Worm (Caenorhabditis elegans) whole organism, young adult: ENCODE results near the gene T02B11.6.
A peak's percentile ranks its signal among the peaks of the same experiment; 100 is the strongest.

Experiments
- B0035.1 ChIP-seq: sonication (generic microtip); optimal IDR thresholded peaks from 2 replicates; lab custom pipeline; 2016; ENCODE audit warnings: missing genetic modification characterization, mild to moderate bottlenecking, missing compliant biosample characterization, missing genotype, missing genetic modification reagents
- B0261.1 ChIP-seq: sonication (generic microtip); optimal IDR thresholded peaks from 2 replicates; lab custom pipeline; 2016; ENCODE audit warnings: mild to moderate bottlenecking, missing genetic modification characterization, moderate library complexity, missing compliant biosample characterization
- B0336.3 ChIP-seq: fragments of 200-800 bp; sonication (Bioruptor generic); IDR thresholded peaks from 2 replicates; pipeline ENCODE4 v1.3.6; 2022; ENCODE audit warnings: missing genetic modification characterization, missing compliant biosample characterization
- F52B5.7 ChIP-seq: sonication (generic microtip); optimal IDR thresholded peaks from 2 replicates; lab custom pipeline; 2016; ENCODE audit warnings: mild to moderate bottlenecking, missing genetic modification characterization, missing compliant biosample characterization
- F57C9.4 ChIP-seq: sonication (generic microtip); optimal IDR thresholded peaks from 2 replicates; lab custom pipeline; 2017; ENCODE audit warnings: mild to moderate bottlenecking, missing genetic modification characterization, missing compliant biosample characterization
- K11D2.4 ChIP-seq: fragments of 200-800 bp; sonication (Bioruptor generic); IDR thresholded peaks from 2 replicates; pipeline ENCODE4 v1.3.6; 2022; ENCODE audit warnings: missing genetic modification reagents, missing genetic modification characterization, missing compliant biosample characterization
- Y56A3A.18 ChIP-seq: fragments of 200-800 bp; sonication (Bioruptor generic); IDR thresholded peaks from 2 replicates; pipeline ENCODE4 v1.3.6; 2022; ENCODE audit warnings: missing genetic modification reagents, missing genetic modification characterization, missing compliant biosample characterization
- Y67H2A.10 ChIP-seq: fragments of 200-800 bp; sonication (Bioruptor generic); conservative IDR thresholded peaks from 2 replicates; pipeline ENCODE4 v1.3.6; 2022; ENCODE audit warnings: missing genetic modification reagents, missing genetic modification characterization, missing compliant biosample characterization
- Y79H2A.3 ChIP-seq: fragments of 200-800 bp; sonication (Bioruptor generic); conservative IDR thresholded peaks from 2 replicates; pipeline ENCODE4 v1.3.6; 2022; ENCODE audit warnings: missing genetic modification reagents, missing genetic modification characterization, missing compliant biosample characterization
- Y95B8A.8 ChIP-seq: fragments of 200-800 bp; sonication (Bioruptor generic); IDR thresholded peaks from 2 replicates; pipeline ENCODE4 v1.3.6; 2022; ENCODE audit warnings: missing genetic modification reagents, missing genetic modification characterization, missing compliant biosample characterization
- akir-1 ChIP-seq: fragments of 200-800 bp; sonication (Bioruptor generic); optimal IDR thresholded peaks from 2 replicates; lab custom pipeline; 2018; ENCODE audit warnings: mild to moderate bottlenecking, missing genetic modification characterization, moderate library complexity, missing compliant biosample characterization
- ccch-3 ChIP-seq: fragments of 200-800 bp; sonication (Bioruptor generic); optimal IDR thresholded peaks from 2 replicates; lab custom pipeline; 2018; ENCODE audit warnings: mild to moderate bottlenecking, missing genetic modification characterization, missing compliant biosample characterization
- cebp-2 ChIP-seq: fragments of 200-800 bp; sonication (Bioruptor generic); IDR thresholded peaks from 2 replicates; pipeline ENCODE4 v1.3.6; 2022; ENCODE audit warnings: missing genetic modification characterization, missing compliant biosample characterization
- ceh-100 ChIP-seq: fragments of 200-800 bp; sonication (Bioruptor generic); IDR thresholded peaks from 2 replicates; pipeline ENCODE4 v1.3.6; 2022; ENCODE audit warnings: missing genetic modification reagents, missing genetic modification characterization, missing compliant biosample characterization
- ceh-58 ChIP-seq: fragments of 200-800 bp; sonication (Bioruptor generic); IDR thresholded peaks from 2 replicates; pipeline ENCODE4 v1.3.6; 2022; ENCODE audit warnings: missing genetic modification characterization, missing compliant biosample characterization
- ceh-79 ChIP-seq: sonication (generic microtip); optimal IDR thresholded peaks from 2 replicates; lab custom pipeline; 2017; ENCODE audit warnings: mild to moderate bottlenecking, missing genetic modification characterization, missing compliant biosample characterization
- ceh-91 ChIP-seq: fragments of 200-800 bp; sonication (Bioruptor generic); IDR thresholded peaks from 2 replicates; pipeline ENCODE4 v1.3.6; 2022; ENCODE audit warnings: missing genetic modification reagents, missing genetic modification characterization, missing compliant biosample characterization
- die-1 ChIP-seq: sonication (generic microtip); optimal IDR thresholded peaks from 2 replicates; lab custom pipeline; 2016; ENCODE audit warnings: missing genotype, mild to moderate bottlenecking, missing genetic modification characterization, missing compliant biosample characterization
- dpff-1 ChIP-seq: sonication (generic microtip); optimal IDR thresholded peaks from 2 replicates; lab custom pipeline; 2017; ENCODE audit warnings: mild to moderate bottlenecking, missing genetic modification characterization, missing compliant biosample characterization
- egl-18 ChIP-seq: fragments of 200-800 bp; sonication (Bioruptor generic); IDR thresholded peaks from 2 replicates; pipeline ENCODE4 v1.3.6; 2022; ENCODE audit warnings: missing genetic modification reagents, missing genetic modification characterization, missing compliant biosample characterization
- egrh-3 ChIP-seq: fragments of 200-800 bp; sonication (Bioruptor generic); IDR thresholded peaks from 2 replicates; pipeline ENCODE4 v1.3.6; 2022; ENCODE audit warnings: missing genetic modification reagents, missing genetic modification characterization, missing compliant biosample characterization
- ekl-4 ChIP-seq: fragments of 200-800 bp; sonication (Bioruptor generic); IDR thresholded peaks from 2 replicates; pipeline ENCODE4 v1.3.6; 2022; ENCODE audit warnings: missing genetic modification reagents, missing genetic modification characterization, missing compliant biosample characterization
- ets-4 ChIP-seq: fragments of 200-800 bp; sonication (Bioruptor generic); optimal IDR thresholded peaks from 2 replicates; lab custom pipeline; 2018; ENCODE audit warnings: mild to moderate bottlenecking, missing genetic modification characterization, missing compliant biosample characterization
- hlh-12 ChIP-seq: sonication (generic microtip); optimal IDR thresholded peaks from 2 replicates; lab custom pipeline; 2016; ENCODE audit warnings: missing genetic modification characterization, missing compliant biosample characterization
- hlh-26 ChIP-seq: fragments of 200-800 bp; sonication (Bioruptor generic); conservative IDR thresholded peaks from 2 replicates; pipeline ENCODE4 v1.3.6; 2022; ENCODE audit warnings: missing genetic modification reagents, missing genetic modification characterization, missing compliant biosample characterization
- hmg-20 ChIP-seq: fragments of 200-800 bp; sonication (Bioruptor generic); IDR thresholded peaks from 2 replicates; pipeline ENCODE4 v1.3.6; 2022; ENCODE audit warnings: missing genetic modification reagents, missing genetic modification characterization, missing compliant biosample characterization
- hrde-1 ChIP-seq: sonication (generic microtip); optimal IDR thresholded peaks from 2 replicates; lab custom pipeline; 2016; ENCODE audit warnings: missing genetic modification characterization, mild to moderate bottlenecking, missing compliant biosample characterization, moderate library complexity, missing genotype, missing genetic modification reagents, borderline replicate concordance
- hsf-1 ChIP-seq: fragments of 200-800 bp; sonication (Bioruptor generic); IDR thresholded peaks from 2 replicates; pipeline ENCODE4 v1.3.6; 2022; ENCODE audit warnings: missing genetic modification reagents, missing genetic modification characterization, missing compliant biosample characterization
- let-607 ChIP-seq, 2 experiments: fragments of 200-800 bp in 1 of 2; sonication (Bioruptor generic) in 1 of 2; sonication (generic microtip) in 1 of 2; optimal IDR thresholded peaks; 2 replicates each; lab custom pipeline; 2016 to 2018; ENCODE audit warnings: mild to moderate bottlenecking in 2 of 2, missing compliant biosample characterization in 2 of 2, missing genetic modification characterization in 2 of 2, moderate library complexity in 2 of 2, missing genotype in 1 of 2
- lin-35 ChIP-seq, 3 experiments: fragments of 150-350 bp in 2 of 3; sonication (generic microtip) in 1 of 3; optimal IDR thresholded peaks; 2 replicates each; lab custom pipeline; 2014 to 2018; ENCODE audit warnings: missing biosample characterization in 3 of 3, missing genetic modification characterization in 3 of 3, missing genetic modification reagents in 3 of 3
- madf-3 ChIP-seq: fragments of 200-800 bp; sonication (Bioruptor generic); IDR thresholded peaks from 2 replicates; pipeline ENCODE4 v1.3.6; 2022; ENCODE audit warnings: missing genetic modification reagents, missing genetic modification characterization, missing compliant biosample characterization
- mel-28 ChIP-seq: sonication (generic microtip); optimal IDR thresholded peaks from 2 replicates; lab custom pipeline; 2016; ENCODE audit warnings: borderline replicate concordance, mild to moderate bottlenecking, missing genetic modification characterization, missing compliant biosample characterization
- mes-4 ChIP-seq: sonication (generic microtip); optimal IDR thresholded peaks from 2 replicates; lab custom pipeline; 2016; ENCODE audit warnings: missing genotype, missing genetic modification characterization, missing compliant biosample characterization
- nhr-120 ChIP-seq: fragments of 200-800 bp; sonication (Bioruptor generic); IDR thresholded peaks from 2 replicates; pipeline ENCODE4 v1.3.6; 2022; ENCODE audit warnings: missing genetic modification characterization, missing compliant biosample characterization
- rec-8 ChIP-seq, 2 experiments: sonication (generic microtip); optimal IDR thresholded peaks; 2 replicates each; lab custom pipeline; 2016; ENCODE audit warnings: mild to moderate bottlenecking in 2 of 2, missing genetic modification characterization in 2 of 2, missing genetic modification reagents in 2 of 2, missing genotype in 2 of 2, missing biosample characterization in 1 of 2, missing compliant biosample characterization in 1 of 2, moderate library complexity in 1 of 2
- repo-1 ChIP-seq: sonication (generic microtip); optimal IDR thresholded peaks from 2 replicates; lab custom pipeline; 2017; ENCODE audit warnings: mild to moderate bottlenecking, missing genetic modification characterization, missing compliant biosample characterization
- rpc-1 ChIP-seq, 2 experiments: fragments of 150-350 bp in 1 of 2; sonication (generic microtip) in 1 of 2; optimal IDR thresholded peaks; 2 replicates each; lab custom pipeline; 2014 to 2018; ENCODE audit warnings: missing biosample characterization in 1 of 2, missing genetic modification characterization in 1 of 2, missing genetic modification reagents in 1 of 2, missing genotype in 1 of 2
- sea-2 ChIP-seq: fragments of 200-800 bp; sonication (Bioruptor generic); IDR thresholded peaks from 2 replicates; pipeline ENCODE4 v1.3.6; 2022; ENCODE audit warnings: missing genetic modification characterization, missing compliant biosample characterization
- somi-1 ChIP-seq: fragments of 200-800 bp; sonication (Bioruptor generic); optimal IDR thresholded peaks from 2 replicates; lab custom pipeline; 2018; ENCODE audit warnings: mild to moderate bottlenecking, missing genetic modification characterization, missing compliant biosample characterization
- tbx-9 ChIP-seq: sonication (generic microtip); optimal IDR thresholded peaks from 2 replicates; lab custom pipeline; 2016; ENCODE audit warnings: borderline replicate concordance, missing genetic modification characterization, inconsistent platforms, missing compliant biosample characterization
- tlf-1 ChIP-seq: fragments of 200-800 bp; sonication (Bioruptor generic); optimal IDR thresholded peaks from 2 replicates; lab custom pipeline; 2018; ENCODE audit warnings: mild to moderate bottlenecking, missing genetic modification characterization, missing compliant biosample characterization
- unc-62 ChIP-seq: fragments of 150-350 bp; optimal IDR thresholded peaks from 2 replicates; lab custom pipeline; 2014; ENCODE audit warnings: missing biosample characterization, missing genetic modification reagents, missing genetic modification characterization
- xnd-1 ChIP-seq: sonication (generic microtip); optimal IDR thresholded peaks from 2 replicates; lab custom pipeline; 2016; ENCODE audit warnings: missing genotype, missing genetic modification reagents, missing genetic modification characterization, missing compliant biosample characterization
- ztf-22 ChIP-seq: fragments of 200-800 bp; sonication (Bioruptor generic); optimal IDR thresholded peaks from 2 replicates; lab custom pipeline; 2018; ENCODE audit warnings: mild to moderate bottlenecking, missing genetic modification characterization, moderate library complexity, missing compliant biosample characterization
- ztf-28 ChIP-seq: fragments of 200-800 bp; sonication (Bioruptor generic); IDR thresholded peaks from 2 replicates; pipeline ENCODE4 v1.3.6; 2022; ENCODE audit warnings: missing genetic modification reagents, missing genetic modification characterization, missing compliant biosample characterization
- ztf-3 ChIP-seq: fragments of 200-800 bp; sonication (Bioruptor generic); optimal IDR thresholded peaks from 2 replicates; lab custom pipeline; 2018; ENCODE audit warnings: mild to moderate bottlenecking, missing genetic modification characterization, missing compliant biosample characterization

T02B11.6 gene

DNA sequence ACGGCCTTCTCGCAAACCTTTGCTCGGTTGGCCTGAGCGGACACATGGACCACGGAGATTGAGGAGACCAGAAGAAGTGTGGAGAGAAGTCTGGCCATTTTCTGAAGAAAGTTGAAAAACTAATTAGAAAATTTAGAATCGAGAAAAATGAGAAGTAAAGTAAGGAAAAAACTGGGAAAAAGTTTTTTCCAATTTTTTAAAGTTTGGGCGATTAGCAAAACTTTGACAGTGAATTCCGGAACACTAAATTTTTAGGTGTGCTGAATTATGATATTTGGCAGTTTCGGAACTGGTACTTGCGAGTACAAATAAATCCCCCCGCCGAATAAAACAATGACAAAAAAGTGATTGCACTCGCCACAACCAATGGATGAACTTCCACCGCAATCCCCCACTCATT, 22.4 kb downstream of the T02B11.6 start, which contains the start of gene T02B11.3:
T02B11.3 (minus strand) TSS at position 101 of the 400 bp plus-strand sequence.
- TF ChIP-seq let-607 (tag; optimal IDR thresholded peaks at IDR 0.05; lab: Kevin White, UChicago) (no peak), B0035.1 (tag; lab: Kevin White, UChicago) (no peak), tbx-9 (tag; lab: Kevin White, UChicago) (no peak), Y56A3A.18 (GFP tag; lab: Robert Waterston, UW) (no peak), B0336.3 (no peak), lin-35 (GFP tag; optimal IDR thresholded peaks at IDR 0.05; lab: Kevin White, UChicago) (no peak), ceh-100 (GFP tag; lab: Robert Waterston, UW) (no peak), ceh-79 (tag; lab: Kevin White, UChicago) (no peak), sea-2 (GFP tag; lab: Robert Waterston, UW) (no peak), egl-18 (no peak), rpc-1 (optimal IDR thresholded peaks at IDR 0.05; lab: Kevin White, UChicago) (no peak), rpc-1 (tag; optimal IDR thresholded peaks at IDR 0.05; lab: Kevin White, UChicago) (no peak)

DNA sequence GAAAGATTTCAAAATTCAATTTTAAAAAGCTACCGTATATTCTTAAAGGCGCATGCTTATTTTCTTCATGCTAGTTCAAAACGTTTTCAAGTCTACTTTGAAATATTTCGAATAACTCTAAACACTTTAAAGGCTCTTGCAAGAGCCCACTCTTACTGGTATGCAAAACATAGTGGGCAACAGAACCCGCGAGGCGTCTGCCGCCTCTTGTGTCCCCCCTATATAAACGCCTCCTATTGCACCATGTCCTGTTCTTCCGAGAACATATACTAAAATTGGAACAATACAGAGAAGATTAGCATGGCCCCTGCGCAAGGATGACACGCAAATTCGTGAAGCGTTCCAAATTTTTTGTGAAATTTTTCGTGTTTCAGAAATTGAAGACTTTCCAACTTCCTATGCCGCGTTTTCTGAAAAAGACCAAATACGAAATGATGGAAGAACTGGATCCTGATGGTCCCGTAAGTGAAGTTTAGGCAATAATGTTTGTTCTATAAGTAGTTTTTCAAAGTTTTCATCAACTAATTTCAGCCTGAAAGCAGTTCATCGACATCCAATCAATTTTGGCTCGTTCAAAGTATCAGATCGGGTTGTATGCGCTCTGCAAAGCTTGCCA, 30.2 kb downstream of the T02B11.6 start:
- TF ChIP-seq egrh-3 (GFP tag; lab: Robert Waterston, UW), result no peak
- TF ChIP-seq hlh-12 (tag; lab: Kevin White, UChicago), result no peak
- peak; percentile 46; the same call in 1 of the 2 replicates for TF ChIP-seq ceh-100 (GFP tag; lab: Robert Waterston, UW)
- no peak for TF ChIP-seq ztf-28 (GFP tag; lab: Robert Waterston, UW)
- TF ChIP-seq hsf-1 (GFP tag; lab: Robert Waterston, UW), result peak; percentile 66; the same call in 1 of the 2 replicates
- TF ChIP-seq ztf-22 (GFP tag; lab: Kevin White, UChicago), result no peak
- TF ChIP-seq akir-1 (GFP tag; lab: Kevin White, UChicago), result no peak
- no peak for TF ChIP-seq die-1 (tag; lab: Kevin White, UChicago)
- TF ChIP-seq lin-35 (GFP tag; optimal IDR thresholded peaks at IDR 0.05; lab: Kevin White, UChicago), result no peak
- no peak for TF ChIP-seq ztf-3 (GFP tag; lab: Kevin White, UChicago)
- TF ChIP-seq hrde-1, result no peak
- TF ChIP-seq F57C9.4 (tag; lab: Kevin White, UChicago), result no peak
- peak; percentile 38; the same call in 1 of the 2 replicates for TF ChIP-seq ekl-4 (GFP tag; lab: Robert Waterston, UW)
- no peak for TF ChIP-seq ceh-58 (GFP tag; lab: Robert Waterston, UW)
- no peak for TF ChIP-seq somi-1 (GFP tag; lab: Kevin White, UChicago)
- no peak for TF ChIP-seq madf-3
- no peak for TF ChIP-seq mel-28 (tag; lab: Kevin White, UChicago)
- no peak for TF ChIP-seq unc-62 (GFP tag; lab: Kevin White, UChicago)
- no peak for TF ChIP-seq tlf-1 (GFP tag; lab: Kevin White, UChicago)
- TF ChIP-seq nhr-120 (GFP tag; lab: Robert Waterston, UW), result no peak
- no peak for TF ChIP-seq ccch-3 (GFP tag; lab: Kevin White, UChicago)
- no peak for TF ChIP-seq rec-8 (tag; optimal IDR thresholded peaks at IDR 0.05; lab: Kevin White, UChicago)
- no peak for TF ChIP-seq ets-4 (GFP tag; lab: Kevin White, UChicago)
- TF ChIP-seq hmg-20 (GFP tag; lab: Robert Waterston, UW), result 0 out of 2 replicates have a peak, but pooled peaks have one; percentile 67
- no peak for TF ChIP-seq Y67H2A.10 (GFP tag; lab: Robert Waterston, UW)
- TF ChIP-seq ceh-91, result no peak
- TF ChIP-seq cebp-2 (GFP tag; lab: Robert Waterston, UW), result no peak
- no peak for TF ChIP-seq F52B5.7
- TF ChIP-seq K11D2.4 (GFP tag; lab: Robert Waterston, UW), result no peak
- no peak for TF ChIP-seq hlh-26 (GFP tag; lab: Robert Waterston, UW)
- no peak for TF ChIP-seq Y95B8A.8 (GFP tag; lab: Robert Waterston, UW)
- TF ChIP-seq repo-1, result no peak
- peak; percentile 32 for TF ChIP-seq xnd-1 (tag; lab: Kevin White, UChicago)
- TF ChIP-seq mes-4 (tag; lab: Kevin White, UChicago), result no peak
- TF ChIP-seq dpff-1 (tag; lab: Kevin White, UChicago), result no peak
- TF ChIP-seq B0261.1 (tag; lab: Kevin White, UChicago), result peak; percentile 55
- no peak for TF ChIP-seq Y79H2A.3 (GFP tag; lab: Robert Waterston, UW)
